Fruit fly (Drosophila melanogaster) whole organism, prepupa: Measurements from ENCODE around the gene HGTX.

ENCODE experiments used
- Blimp-1 ChIP-seq: fragments of 200-800 bp; sonication (Bioruptor generic); optimal IDR thresholded peaks from 3 replicates; lab custom pipeline; 2017; ENCODE audit warnings: missing biosample characterization, missing genetic modification characterization, mild to moderate bottlenecking, moderate library complexity, missing genetic modification reagents
- CG10631 ChIP-seq: fragments of 200-800 bp; sonication (Bioruptor generic); optimal IDR thresholded peaks from 2 replicates; lab custom pipeline; 2016; ENCODE audit warnings: missing biosample characterization, missing genetic modification characterization
- CG11294 ChIP-seq: fragments of 200-800 bp; sonication (Bioruptor generic); IDR thresholded peaks from 2 replicates; pipeline ENCODE4 v1.3.6; 2022; ENCODE audit warnings: missing biosample characterization, missing genetic modification characterization
- CG11762 ChIP-seq: fragments of 200-800 bp; sonication (Bioruptor generic); optimal IDR thresholded peaks from 3 replicates; lab custom pipeline; 2016; ENCODE audit warnings: missing biosample characterization, missing genetic modification characterization; ENCODE audit not compliant: insufficient read depth
- CG11902 ChIP-seq: fragments of 200-800 bp; sonication (Bioruptor generic); optimal IDR thresholded peaks from 3 replicates; lab custom pipeline; 2016; ENCODE audit warnings: missing biosample characterization, missing genetic modification characterization
- CG1621 ChIP-seq: fragments of 200-800 bp; sonication (Bioruptor generic); optimal IDR thresholded peaks from 3 replicates; lab custom pipeline; 2018; ENCODE audit warnings: missing biosample characterization, mild to moderate bottlenecking, missing genetic modification characterization
- CG16779 ChIP-seq: fragments of 200-800 bp; sonication (Bioruptor generic); optimal IDR thresholded peaks from 3 replicates; lab custom pipeline; 2017; ENCODE audit warnings: missing biosample characterization, mild to moderate bottlenecking, missing genetic modification characterization
- CG31627 ChIP-seq: fragments of 200-800 bp; sonication (Bioruptor generic); optimal IDR thresholded peaks from 3 replicates; lab custom pipeline; 2016; ENCODE audit warnings: missing biosample characterization, missing genetic modification characterization
- CG32006 ChIP-seq: fragments of 200-800 bp; sonication (Bioruptor generic); optimal IDR thresholded peaks from 3 replicates; lab custom pipeline; 2017; ENCODE audit warnings: missing biosample characterization, mild to moderate bottlenecking, missing genetic modification characterization
- CG34406 ChIP-seq: fragments of 200-800 bp; sonication (Bioruptor generic); optimal IDR thresholded peaks from 3 replicates; lab custom pipeline; 2016; ENCODE audit warnings: missing biosample characterization, missing genetic modification characterization
- CG3919 ChIP-seq: fragments of 200-800 bp; sonication (Bioruptor generic); optimal IDR thresholded peaks from 3 replicates; lab custom pipeline; 2016; ENCODE audit warnings: missing biosample characterization, missing genetic modification characterization
- CG6163 ChIP-seq: fragments of 200-800 bp; sonication (Bioruptor generic); IDR thresholded peaks from 3 replicates; pipeline ENCODE4 v1.3.6; 2022; ENCODE audit warnings: missing biosample characterization, missing genetic modification characterization
- CG6276 ChIP-seq: fragments of 200-800 bp; sonication (Bioruptor generic); optimal IDR thresholded peaks from 2 replicates; lab custom pipeline; 2017; ENCODE audit warnings: missing biosample characterization, mild to moderate bottlenecking, missing genetic modification characterization
- CG6792 ChIP-seq: fragments of 200-800 bp; sonication (Bioruptor generic); optimal IDR thresholded peaks from 3 replicates; lab custom pipeline; 2016; ENCODE audit warnings: missing biosample characterization, missing genetic modification characterization
- CG6808 ChIP-seq: fragments of 200-800 bp; sonication (Bioruptor generic); optimal IDR thresholded peaks from 3 replicates; lab custom pipeline; 2017; ENCODE audit warnings: missing biosample characterization, missing genetic modification characterization, mild to moderate bottlenecking, moderate library complexity, missing genetic modification reagents
- CG6854 ChIP-seq: fragments of 200-800 bp; sonication (Bioruptor generic); optimal IDR thresholded peaks from 2 replicates; lab custom pipeline; 2017; ENCODE audit warnings: missing biosample characterization, mild to moderate bottlenecking, missing genetic modification characterization
- CG7368 ChIP-seq: fragments of 200-800 bp; sonication (Bioruptor generic); optimal IDR thresholded peaks from 3 replicates; lab custom pipeline; 2016; ENCODE audit warnings: missing biosample characterization, missing genetic modification characterization
- CG8119 ChIP-seq: fragments of 200-800 bp; sonication (Bioruptor generic); IDR thresholded peaks from 3 replicates; pipeline ENCODE4 v1.3.6; 2022; ENCODE audit warnings: missing biosample characterization, missing genetic modification characterization
- CG8319 ChIP-seq: fragments of 200-800 bp; sonication (Bioruptor generic); optimal IDR thresholded peaks from 3 replicates; lab custom pipeline; 2016; ENCODE audit warnings: missing biosample characterization, missing genetic modification characterization
- CG8632 ChIP-seq: fragments of 200-800 bp; sonication (Bioruptor generic); optimal IDR thresholded peaks from 3 replicates; lab custom pipeline; 2016; ENCODE audit warnings: missing biosample characterization, missing genetic modification characterization
- CG9139 ChIP-seq: fragments of 200-800 bp; sonication (Bioruptor generic); optimal IDR thresholded peaks from 3 replicates; lab custom pipeline; 2017; ENCODE audit warnings: missing biosample characterization, mild to moderate bottlenecking, missing genetic modification characterization
- Eip75B ChIP-seq: fragments of 200-800 bp; sonication (Bioruptor generic); optimal IDR thresholded peaks from 3 replicates; lab custom pipeline; 2016; ENCODE audit warnings: missing biosample characterization, missing genetic modification characterization
- Eip78C ChIP-seq: fragments of 200-800 bp; sonication (Bioruptor generic); peaks from one replicate; lab custom pipeline; 2016; ENCODE audit warnings: missing biosample characterization, missing genetic modification characterization
- Eip93F ChIP-seq: fragments of 200-800 bp; sonication (Bioruptor generic); optimal IDR thresholded peaks from 2 replicates; lab custom pipeline; 2016; ENCODE audit warnings: missing biosample characterization, mild to moderate bottlenecking, missing genetic modification characterization
- Gug ChIP-seq: fragments of 200-800 bp; sonication (Bioruptor generic); IDR thresholded peaks from 2 replicates; pipeline ENCODE4 v1.3.6; 2022; ENCODE audit warnings: missing biosample characterization, missing genetic modification characterization
- Hr38 ChIP-seq: sonication (Bioruptor generic); optimal IDR thresholded peaks from 2 replicates; lab custom pipeline; 2016; ENCODE audit warnings: missing biosample characterization, missing genetic modification characterization
- Hr39 ChIP-seq: fragments of 200-800 bp; sonication (Bioruptor generic); optimal IDR thresholded peaks from 2 replicates; lab custom pipeline; 2016; ENCODE audit warnings: missing biosample characterization, missing genetic modification characterization
- Lpt ChIP-seq: fragments of 200-800 bp; sonication (Bioruptor generic); optimal IDR thresholded peaks from 3 replicates; lab custom pipeline; 2016; ENCODE audit warnings: missing biosample characterization, missing genetic modification characterization
- Met ChIP-seq: fragments of 200-800 bp; sonication (Bioruptor generic); optimal IDR thresholded peaks from 3 replicates; lab custom pipeline; 2016; ENCODE audit warnings: missing biosample characterization, missing genetic modification characterization
- Sox102F ChIP-seq: fragments of 200-800 bp; sonication (Bioruptor generic); optimal IDR thresholded peaks from 2 replicates; lab custom pipeline; 2016; ENCODE audit warnings: missing biosample characterization, mild to moderate bottlenecking, missing genetic modification characterization
- achi ChIP-seq: fragments of 200-800 bp; sonication (Bioruptor generic); optimal IDR thresholded peaks from 3 replicates; lab custom pipeline; 2016; ENCODE audit warnings: missing biosample characterization, missing genetic modification characterization
- acj6 ChIP-seq: fragments of 200-800 bp; sonication (Bioruptor generic); optimal IDR thresholded peaks from 3 replicates; lab custom pipeline; 2016; ENCODE audit warnings: missing biosample characterization, missing genetic modification characterization
- cyc ChIP-seq: fragments of 200-800 bp; sonication (Bioruptor generic); optimal IDR thresholded peaks from 3 replicates; lab custom pipeline; 2016; ENCODE audit warnings: missing biosample characterization, missing genetic modification characterization
- dac ChIP-seq: fragments of 200-800 bp; sonication (Bioruptor generic); optimal IDR thresholded peaks from 2 replicates; lab custom pipeline; 2017; ENCODE audit warnings: missing biosample characterization, mild to moderate bottlenecking, missing genetic modification characterization
- dsx ChIP-seq: fragments of 200-800 bp; optimal IDR thresholded peaks from 3 replicates; lab custom pipeline; 2019; ENCODE audit warnings: missing biosample characterization, mild to moderate bottlenecking, missing genetic modification characterization, moderate library complexity; ENCODE audit not compliant: poor library complexity, severe bottlenecking
- eg ChIP-seq: fragments of 200-800 bp; sonication (Bioruptor generic); IDR thresholded peaks from 3 replicates; pipeline ENCODE4 v1.3.6; 2022; ENCODE audit warnings: missing biosample characterization, missing genetic modification characterization
- esn ChIP-seq: fragments of 200-800 bp; sonication (Bioruptor generic); optimal IDR thresholded peaks from 2 replicates; lab custom pipeline; 2016; ENCODE audit warnings: missing biosample characterization, mild to moderate bottlenecking, missing genetic modification characterization, moderate library complexity
- fd59A ChIP-seq: fragments of 200-800 bp; sonication (Bioruptor generic); optimal IDR thresholded peaks from 2 replicates; lab custom pipeline; 2017; ENCODE audit warnings: missing biosample characterization, mild to moderate bottlenecking, missing genetic modification characterization, missing genetic modification reagents
- fkh ChIP-seq: fragments of 200-800 bp; sonication (Bioruptor generic); optimal IDR thresholded peaks from 3 replicates; lab custom pipeline; 2017; ENCODE audit warnings: missing biosample characterization, mild to moderate bottlenecking, missing genetic modification characterization, moderate library complexity
- lz ChIP-seq: fragments of 200-800 bp; sonication (Bioruptor generic); optimal IDR thresholded peaks from 3 replicates; lab custom pipeline; 2016; ENCODE audit warnings: missing biosample characterization, missing genetic modification characterization
- salr ChIP-seq, 2 experiments: fragments of 200-800 bp; sonication (Bioruptor generic); optimal IDR thresholded peaks; 3 replicates each; lab custom pipeline; 2016 to 2018; ENCODE audit warnings: missing biosample characterization in 2 of 2, missing genetic modification characterization in 2 of 2, mild to moderate bottlenecking in 1 of 2
- spab ChIP-seq: fragments of 200-800 bp; sonication (Bioruptor generic); optimal IDR thresholded peaks from 2 replicates; lab custom pipeline; 2017; ENCODE audit warnings: missing biosample characterization, mild to moderate bottlenecking, missing genetic modification characterization, missing genetic modification reagents
- topi ChIP-seq: fragments of 200-800 bp; sonication (Bioruptor generic); optimal IDR thresholded peaks from 3 replicates; lab custom pipeline; 2016; ENCODE audit warnings: missing biosample characterization, missing genetic modification characterization
- vri ChIP-seq: fragments of 200-800 bp; sonication (Bioruptor generic); optimal IDR thresholded peaks from 3 replicates; lab custom pipeline; 2016; ENCODE audit warnings: missing biosample characterization, mild to moderate bottlenecking, missing genetic modification characterization

Gene HGTX

DNA sequence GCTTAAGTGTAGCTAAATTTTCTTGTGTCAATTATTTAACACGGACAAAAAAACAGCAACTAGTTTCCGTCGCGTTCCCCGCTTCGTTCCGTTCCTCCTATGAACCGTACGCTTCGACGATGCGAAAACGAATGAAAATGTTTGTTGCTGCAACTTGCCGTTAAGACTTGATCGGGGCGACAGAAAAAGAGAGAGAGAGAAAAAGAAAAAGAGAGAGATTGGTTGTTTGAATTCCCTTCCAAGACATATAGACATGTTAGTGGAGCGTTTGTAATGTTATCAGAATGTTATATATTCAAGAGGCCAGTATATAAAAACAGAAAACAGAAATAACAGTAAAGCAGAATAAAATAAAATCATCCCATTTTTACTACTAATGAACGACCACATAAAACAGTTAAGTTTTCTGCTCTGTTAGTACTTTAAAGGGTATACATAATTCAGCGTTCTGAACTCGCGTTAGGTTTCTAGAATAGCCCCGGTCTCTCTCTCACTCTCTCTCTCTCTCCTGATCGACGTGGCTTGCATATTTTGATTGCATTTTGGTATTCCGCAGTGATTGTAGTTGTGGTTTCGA lies 48.4 kb downstream of the HGTX start, which contains the start of gene Gbs-70E (continued):
- TF ChIP-seq CG16779, result peak; percentile 92
- TF ChIP-seq Eip78C (GFP tag; lab: Kevin White, UChicago), result peak; percentile 99
- TF ChIP-seq CG6854, result peak; percentile 96
- peak; percentile 89 for TF ChIP-seq CG6276
- TF ChIP-seq CG34406 (GFP tag; lab: Kevin White, UChicago), result peak; percentile 94
- TF ChIP-seq CG8319, result peak; percentile 90
- peak; percentile 89 for TF ChIP-seq spab (GFP tag; lab: Kevin White, UChicago)
- peak; percentile 94 for TF ChIP-seq CG8119 (GFP tag; lab: Robert Waterston, UW)
- TF ChIP-seq Sox102F (GFP tag; lab: Kevin White, UChicago), result peak; percentile 95
- TF ChIP-seq topi (GFP tag; lab: Kevin White, UChicago), result peak; percentile 96
- TF ChIP-seq CG11902, result peak; percentile 81
- TF ChIP-seq CG8632 (GFP tag; lab: Kevin White, UChicago), result peak; percentile 93
- peak; percentile 88 for TF ChIP-seq Lpt (GFP tag; lab: Kevin White, UChicago)
- peak; percentile 94 for TF ChIP-seq vri (GFP tag; lab: Kevin White, UChicago)
- peak; percentile 94 for TF ChIP-seq CG3919 (GFP tag; lab: Kevin White, UChicago)
- peak; percentile 73 to 90 for TF ChIP-seq salr (GFP tag; optimal IDR thresholded peaks at IDR 0.05; lab: Kevin White, UChicago)
- TF ChIP-seq Eip75B, result peak; percentile 97
- TF ChIP-seq Blimp-1 (GFP tag; lab: Kevin White, UChicago), result peak; percentile 83
- peak; percentile 98 for TF ChIP-seq esn (GFP tag; lab: Kevin White, UChicago)
- TF ChIP-seq eg (GFP tag; lab: Robert Waterston, UW), result peak; percentile 88
- TF ChIP-seq CG7368 (GFP tag; lab: Kevin White, UChicago), result peak; percentile 90
- peak; percentile 79 for TF ChIP-seq CG11294 (GFP tag; lab: Robert Waterston, UW)
- TF ChIP-seq dsx (GFP tag; lab: Kevin White, UChicago), result peak; percentile 92
- peak; percentile 92 for TF ChIP-seq cyc (GFP tag; lab: Kevin White, UChicago)
- TF ChIP-seq CG32006 (GFP tag; lab: Kevin White, UChicago), result peak; percentile 91
- peak; percentile 94 for TF ChIP-seq acj6 (GFP tag; lab: Kevin White, UChicago)
- peak; percentile 88 for TF ChIP-seq CG1621 (tag; lab: Kevin White, UChicago)
- peak; percentile 93 for TF ChIP-seq achi
- peak; percentile 94 for TF ChIP-seq CG31627 (GFP tag; lab: Kevin White, UChicago)
- peak; percentile 94 for TF ChIP-seq Hr39
- peak; percentile 93 for TF ChIP-seq CG11762
- peak; percentile 97 for TF ChIP-seq Met (GFP tag; lab: Kevin White, UChicago)
- TF ChIP-seq CG6792, result peak; percentile 96
- TF ChIP-seq fd59A (GFP tag; lab: Kevin White, UChicago), result peak; percentile 87
- TF ChIP-seq lz (GFP tag; lab: Kevin White, UChicago), result peak; percentile 96
- TF ChIP-seq CG9139 (GFP tag; lab: Kevin White, UChicago), result peak; percentile 91
- peak; percentile 70 for TF ChIP-seq fkh (GFP tag; lab: Kevin White, UChicago)
- peak; percentile 70 for TF ChIP-seq dac

- TF ChIP-seq CG6163 (GFP tag; lab: Robert Waterston, UW) (no peak), eg (GFP tag; lab: Robert Waterston, UW) (no peak), Lpt (GFP tag; lab: Kevin White, UChicago) (no peak), CG6808 (GFP tag; lab: Kevin White, UChicago) (no peak), CG10631 (GFP tag; lab: Kevin White, UChicago) (no peak), Hr38 (no peak), esn (GFP tag; lab: Kevin White, UChicago) (no peak), Gug (GFP tag; lab: Robert Waterston, UW) (no peak), CG6276 (no peak), CG6792 (no peak), lz (GFP tag; lab: Kevin White, UChicago) (no peak), CG6854 (no peak), CG3919 (GFP tag; lab: Kevin White, UChicago) (no peak), Eip78C (GFP tag; lab: Kevin White, UChicago) (no peak), CG1621 (tag; lab: Kevin White, UChicago) (no peak), Met (GFP tag; lab: Kevin White, UChicago) (no peak), Eip93F (no peak), CG8632 (GFP tag; lab: Kevin White, UChicago) (no peak)
These were observed 49.4 kb downstream of the HGTX start for dm6 chr3L:14549958-14550357.
